Worm (Caenorhabditis elegans) whole organism, young adult: ENCODE data around the gene clec-165.

Experiments used
- F10E7.11 ChIP-seq: sonication (generic microtip); optimal IDR thresholded peaks from 2 replicates; lab custom pipeline; 2017; ENCODE audit warnings: mild to moderate bottlenecking, missing genetic modification characterization, moderate library complexity, missing compliant biosample characterization
- ama-1 ChIP-seq, 3 experiments: fragments of 150-350 bp in 1 of 3; sonication (generic microtip) in 2 of 3; optimal IDR thresholded peaks; 2 replicates each; lab custom pipeline; 2014 to 2018; ENCODE audit warnings: missing biosample characterization in 2 of 3, missing genetic modification characterization in 2 of 3, missing genetic modification reagents in 2 of 3
- nfyb-1 ChIP-seq: fragments of 200-800 bp; sonication (Bioruptor generic); IDR thresholded peaks from 2 replicates; pipeline ENCODE4 v1.3.6; 2022; ENCODE audit warnings: missing genetic modification reagents, missing genetic modification characterization, missing compliant biosample characterization
- sptf-2 ChIP-seq: fragments of 200-800 bp; sonication (Bioruptor generic); optimal IDR thresholded peaks from 2 replicates; lab custom pipeline; 2018; ENCODE audit warnings: mild to moderate bottlenecking, missing genetic modification characterization, missing compliant biosample characterization
- ztf-25 ChIP-seq: fragments of 200-800 bp; sonication (Bioruptor generic); IDR thresholded peaks from 2 replicates; pipeline ENCODE4 v1.3.6; 2022; ENCODE audit warnings: missing genetic modification reagents, missing genetic modification characterization, missing compliant biosample characterization
- ztf-6 ChIP-seq: fragments of 200-800 bp; sonication (Bioruptor generic); IDR thresholded peaks from 2 replicates; pipeline ENCODE4 v1.3.6; 2022; ENCODE audit warnings: missing genetic modification reagents, missing genetic modification characterization, missing compliant biosample characterization

DNA sequence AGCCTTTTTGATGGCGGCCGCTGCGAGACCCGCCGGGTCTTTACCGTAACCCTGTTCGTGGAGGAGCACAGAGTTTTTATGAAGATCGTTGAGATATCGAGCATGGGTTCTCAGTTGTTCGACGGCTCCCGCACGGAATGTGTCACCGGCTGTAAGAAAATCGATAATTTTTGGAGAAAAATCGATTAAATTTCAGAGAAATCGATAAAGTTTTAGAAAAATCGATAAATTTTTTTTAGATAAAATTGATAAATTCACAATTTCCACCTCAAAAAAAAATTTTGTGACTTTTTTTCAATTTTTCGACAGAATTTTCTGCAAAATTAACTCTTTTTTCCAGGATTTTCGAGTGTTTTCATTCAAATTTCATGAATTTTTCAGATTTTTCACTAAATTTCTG is 11.9 kb downstream of the clec-165 start:
- TF ChIP-seq F10E7.11 (no peak), ztf-6 (GFP tag; lab: Robert Waterston, UW) (no peak), nfyb-1 (GFP tag; lab: Robert Waterston, UW) (no peak), ztf-25 (GFP tag; lab: Robert Waterston, UW) (no peak), ama-1 (optimal IDR thresholded peaks at IDR 0.05; lab: Kevin White, UChicago) (no peak), ama-1 (GFP tag; optimal IDR thresholded peaks at IDR 0.05; lab: Kevin White, UChicago) (no peak), sptf-2 (GFP tag; lab: Kevin White, UChicago) (no peak)
